Worm (Caenorhabditis elegans) whole organism, L4 larva: ENCODE data around the gene col-156.
"Not testable (repeated sequence)": the region's sequence is repeated elsewhere in the genome, so short reads cannot be mapped to it uniquely, and the experiment has no call there.

Experiments used
- F10B5.3 ChIP-seq: sonication (generic microtip); optimal IDR thresholded peaks from 2 replicates; lab custom pipeline; 2016; ENCODE audit warnings: mild to moderate bottlenecking, missing genetic modification characterization, missing compliant biosample characterization
- F26F4.8 ChIP-seq: fragments of 200-800 bp; sonication (Bioruptor generic); conservative IDR thresholded peaks from 2 replicates; pipeline ENCODE4 v1.3.6; 2022; ENCODE audit warnings: missing genetic modification characterization, missing compliant biosample characterization
- ZK546.5 ChIP-seq, 2 experiments: sonication (generic microtip); optimal IDR thresholded peaks; 2 replicates each; lab custom pipeline; 2017; ENCODE audit warnings: missing biosample characterization in 2 of 2, missing genetic modification characterization in 2 of 2
- arid-1 ChIP-seq: fragments of 200-800 bp; sonication (Bioruptor generic); conservative IDR thresholded peaks from 2 replicates; pipeline ENCODE4 v1.3.6; 2022; ENCODE audit warnings: missing genetic modification reagents, missing genetic modification characterization, missing compliant biosample characterization
- ceh-20 ChIP-seq: fragments of 200-800 bp; sonication (Bioruptor generic); IDR thresholded peaks from 2 replicates; pipeline ENCODE4 v1.3.6; 2022; ENCODE audit warnings: missing genetic modification reagents, missing genetic modification characterization, missing compliant biosample characterization
- ces-1 ChIP-seq: fragments of 150-350 bp; sonication (generic microtip); optimal IDR thresholded peaks from 4 replicates; lab custom pipeline; 2014; ENCODE audit warnings: missing biosample characterization, missing genetic modification reagents, missing genetic modification characterization
- daf-16 ChIP-seq, 3 experiments: sonication (generic microtip); optimal IDR thresholded peaks; 2 replicates each; lab custom pipeline; 2016 to 2017; ENCODE audit warnings: missing genetic modification characterization in 3 of 3, missing genetic modification reagents in 3 of 3, mild to moderate bottlenecking in 2 of 3, missing compliant biosample characterization in 2 of 3, missing biosample characterization in 1 of 3, moderate library complexity in 1 of 3
- dmd-8 ChIP-seq: fragments of 200-800 bp; sonication (Bioruptor generic); IDR thresholded peaks from 2 replicates; pipeline ENCODE4 v1.3.6; 2022; ENCODE audit warnings: missing genetic modification characterization, missing compliant biosample characterization
- dve-1 ChIP-seq: sonication (generic microtip); optimal IDR thresholded peaks from 2 replicates; lab custom pipeline; 2017; ENCODE audit warnings: antibody characterized with exemption, mild to moderate bottlenecking, missing genetic modification characterization, missing compliant biosample characterization; ENCODE audit not compliant: insufficient read depth
- egl-43 ChIP-seq: fragments of 200-800 bp; sonication (Bioruptor generic); IDR thresholded peaks from 2 replicates; pipeline ENCODE4 v1.3.6; 2022; ENCODE audit warnings: missing genetic modification reagents, missing genetic modification characterization, missing compliant biosample characterization
- fos-1 ChIP-seq: fragments of 150-350 bp; optimal IDR thresholded peaks from 2 replicates; lab custom pipeline; 2014; ENCODE audit warnings: missing biosample characterization, missing genetic modification characterization
- jun-1 ChIP-seq: fragments of 150-350 bp; optimal IDR thresholded peaks from 2 replicates; lab custom pipeline; 2014; ENCODE audit warnings: missing biosample characterization, missing genetic modification reagents, missing genetic modification characterization
- lin-15B ChIP-seq: fragments of 150-350 bp; sonication (generic microtip); optimal IDR thresholded peaks from 3 replicates; lab custom pipeline; 2014; ENCODE audit warnings: missing biosample characterization, missing genetic modification characterization
- lin-38 ChIP-seq: fragments of 200-800 bp; sonication (Bioruptor generic); IDR thresholded peaks from 2 replicates; pipeline ENCODE4 v1.3.6; 2022; ENCODE audit warnings: missing genetic modification reagents, missing genetic modification characterization, missing compliant biosample characterization
- lir-3 ChIP-seq: sonication (generic microtip); optimal IDR thresholded peaks from 2 replicates; lab custom pipeline; 2016; ENCODE audit warnings: mild to moderate bottlenecking, missing genetic modification characterization, missing compliant biosample characterization
- madf-5 ChIP-seq, 2 experiments: fragments of 200-800 bp; sonication (Bioruptor generic); IDR thresholded peaks; 2 replicates each; pipeline ENCODE4 v1.3.6; 2022; ENCODE audit warnings: missing compliant biosample characterization in 2 of 2, missing genetic modification characterization in 2 of 2
- mdt-29 ChIP-seq: fragments of 200-800 bp; sonication (Bioruptor generic); IDR thresholded peaks from 2 replicates; pipeline ENCODE4 v1.3.6; 2022; ENCODE audit warnings: missing genetic modification reagents, missing genetic modification characterization, missing compliant biosample characterization
- nhr-41 ChIP-seq: fragments of 200-800 bp; sonication (Bioruptor generic); IDR thresholded peaks from 2 replicates; pipeline ENCODE4 v1.3.6; 2022; ENCODE audit warnings: missing genetic modification reagents, missing genetic modification characterization, missing compliant biosample characterization
- nhr-48 ChIP-seq: sonication (generic microtip); optimal IDR thresholded peaks from 2 replicates; lab custom pipeline; 2016; ENCODE audit warnings: mild to moderate bottlenecking, missing genetic modification characterization, missing compliant biosample characterization
- nhr-76 ChIP-seq: fragments of 150-350 bp; optimal IDR thresholded peaks from 2 replicates; lab custom pipeline; 2014; ENCODE audit warnings: missing biosample characterization, missing genetic modification characterization
- nhr-77 ChIP-seq: fragments of 150-350 bp; optimal IDR thresholded peaks from 2 replicates; lab custom pipeline; 2014; ENCODE audit warnings: missing biosample characterization, missing genetic modification characterization
- php-3 ChIP-seq: fragments of 200-800 bp; sonication (Bioruptor generic); IDR thresholded peaks from 2 replicates; pipeline ENCODE4 v1.3.6; 2022; ENCODE audit warnings: missing genetic modification reagents, missing genetic modification characterization, missing compliant biosample characterization
- pqm-1 ChIP-seq: sonication (generic microtip); optimal IDR thresholded peaks from 2 replicates; lab custom pipeline; 2017; ENCODE audit warnings: missing biosample characterization, missing genetic modification characterization
- rbr-2 ChIP-seq: sonication (generic microtip); optimal IDR thresholded peaks from 2 replicates; lab custom pipeline; 2016; ENCODE audit warnings: missing genotype, missing genetic modification characterization, missing compliant biosample characterization
- snpc-4 ChIP-seq: fragments of 150-350 bp; optimal IDR thresholded peaks from 2 replicates; lab custom pipeline; 2014; ENCODE audit warnings: missing biosample characterization, missing genetic modification characterization
- unc-130 ChIP-seq: sonication (generic microtip); optimal IDR thresholded peaks from 2 replicates; lab custom pipeline; 2016; ENCODE audit warnings: missing genetic modification reagents, missing genetic modification characterization, missing compliant biosample characterization
- unc-62 ChIP-seq, 3 experiments: fragments of 150-350 bp in 1 of 3; sonication (generic microtip); optimal IDR thresholded peaks in 2 of 3; peaks in 1 of 3; 1 replicate in 1 of 3; 2 replicates in 2 of 3; lab custom pipeline; 2014 to 2017; ENCODE audit warnings: missing biosample characterization in 3 of 3, missing genetic modification characterization in 3 of 3, missing genetic modification reagents in 3 of 3, missing genotype in 1 of 3
- vab-7 ChIP-seq: fragments of 200-800 bp; sonication (Bioruptor generic); IDR thresholded peaks from 2 replicates; pipeline ENCODE4 v1.3.6; 2022; ENCODE audit warnings: missing genetic modification reagents, missing genetic modification characterization, missing compliant biosample characterization
- zfp-3 ChIP-seq: fragments of 200-800 bp; sonication (Bioruptor generic); conservative IDR thresholded peaks from 2 replicates; pipeline ENCODE4 v1.3.6; 2022; ENCODE audit warnings: missing genetic modification reagents, missing genetic modification characterization, missing compliant biosample characterization
- zip-11 ChIP-seq: fragments of 200-800 bp; sonication (Bioruptor generic); IDR thresholded peaks from 2 replicates; pipeline ENCODE4 v1.3.6; 2022; ENCODE audit warnings: missing genetic modification characterization, missing compliant biosample characterization
- ztf-7 ChIP-seq: fragments of 150-350 bp; optimal IDR thresholded peaks from 2 replicates; lab custom pipeline; 2014; ENCODE audit warnings: missing biosample characterization, missing genetic modification characterization

col-156 gene

DNA sequence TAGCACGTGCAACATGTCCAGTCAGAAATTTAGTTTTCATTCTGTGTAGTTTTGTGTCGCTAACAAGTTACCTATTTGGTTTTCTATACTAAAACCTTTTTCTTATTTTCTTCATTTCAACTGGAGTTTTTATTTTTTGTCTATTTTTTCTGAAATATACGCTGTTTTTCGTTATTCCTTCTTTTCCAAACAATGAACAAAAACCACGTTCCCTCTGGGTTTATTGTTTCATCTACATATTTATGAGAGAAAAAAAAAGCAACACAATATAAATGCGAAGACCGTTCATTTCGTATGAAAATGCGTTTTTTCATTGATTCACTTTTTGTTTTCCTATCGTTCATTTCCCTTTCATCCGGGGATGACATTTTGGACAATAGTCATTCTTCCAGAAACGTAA lies 29.2 kb upstream of the col-156 start, which contains the start of gene T11F9.22:
T11F9.22 (plus strand) TSS at position 301 of the 400 bp plus-strand sequence.
- TF ChIP-seq dve-1 = no peak
- no peak for TF ChIP-seq fos-1 (tag; lab: Kevin White, UChicago)
- TF ChIP-seq F10B5.3 = no peak
- no peak for TF ChIP-seq lir-3
- TF ChIP-seq nhr-77 = no peak
- no peak for TF ChIP-seq snpc-4 (tag; lab: Kevin White, UChicago)
- TF ChIP-seq F26F4.8 (GFP tag; lab: Robert Waterston, UW) = no peak
- TF ChIP-seq dmd-8 (GFP tag; lab: Robert Waterston, UW) = no peak
- TF ChIP-seq ZK546.5 (tag; optimal IDR thresholded peaks at IDR 0.05; lab: Kevin White, UChicago) = no peak
- TF ChIP-seq rbr-2 = no peak
- no peak for TF ChIP-seq lin-38 (GFP tag; lab: Robert Waterston, UW)
- no peak for TF ChIP-seq nhr-41 (GFP tag; lab: Robert Waterston, UW)
- no peak for TF ChIP-seq madf-5 (GFP tag; IDR thresholded peaks at IDR 0.05; lab: Robert Waterston, UW)
- TF ChIP-seq daf-16 (GFP tag; optimal IDR thresholded peaks at IDR 0.05; lab: Kevin White, UChicago) = no peak
- TF ChIP-seq daf-16 (tag; optimal IDR thresholded peaks at IDR 0.05; lab: Kevin White, UChicago) = no peak
- no peak for TF ChIP-seq nhr-48 (tag; lab: Kevin White, UChicago)
- no peak for TF ChIP-seq ztf-7
- no peak for TF ChIP-seq vab-7 (GFP tag; lab: Robert Waterston, UW)

DNA sequence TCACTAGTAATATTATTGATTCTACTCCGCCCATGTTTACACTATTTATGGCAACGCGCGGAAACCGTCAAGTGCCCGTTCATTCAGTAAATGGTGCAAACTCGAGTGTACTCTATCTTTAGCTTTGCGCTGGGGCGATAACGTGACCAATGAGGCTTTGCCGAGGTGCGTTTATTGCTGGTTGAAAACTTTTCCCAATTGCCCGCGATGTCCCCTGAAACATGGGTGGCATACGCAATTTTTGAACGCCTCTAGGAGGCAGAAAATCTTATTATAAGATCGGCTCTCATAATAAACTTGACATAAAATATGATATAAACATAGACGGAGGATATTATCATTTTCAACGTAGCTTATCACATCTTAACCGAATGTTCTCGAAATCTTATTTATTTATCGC lies 27.9 kb upstream of the col-156 start:
- TF ChIP-seq unc-130 = peak; percentile 53
- peak in 1 of 2 experiments; percentile 41 for TF ChIP-seq unc-62 (GFP tag; optimal IDR thresholded peaks at IDR 0.05 in 1 of 2; lab: Kevin White, UChicago)
- not testable (repeated sequence) for TF ChIP-seq unc-62 (tag; optimal IDR thresholded peaks at IDR 0.05; lab: Kevin White, UChicago)

DNA sequence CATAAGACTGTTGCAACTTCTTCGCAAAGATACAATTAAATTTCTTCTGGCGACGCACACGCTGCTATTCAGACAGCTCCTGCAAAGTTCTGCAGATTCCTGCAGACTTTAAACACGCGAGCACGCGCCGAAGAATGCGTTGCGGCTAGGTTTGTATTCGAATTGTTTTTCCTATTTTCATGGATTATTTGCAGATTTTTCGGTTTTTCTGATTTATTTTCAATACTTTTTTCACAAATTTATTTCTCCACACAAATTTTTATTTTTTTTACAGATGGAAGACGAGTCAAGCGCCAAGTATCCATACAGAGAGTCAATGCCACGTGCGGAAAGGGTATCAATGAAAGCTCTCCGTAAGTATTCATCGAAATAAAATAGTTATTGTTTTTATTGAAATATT lies 25.5 kb upstream of the col-156 start, which contains the start of gene T11F9.7:
T11F9.7 (plus strand) TSS at position 301 of the 400 bp plus-strand sequence.
- not testable (repeated sequence) for TF ChIP-seq arid-1 (GFP tag; lab: Robert Waterston, UW); mdt-29 (GFP tag; lab: Robert Waterston, UW); pqm-1 (tag; lab: Kevin White, UChicago)
- TF ChIP-seq, all 104 proteins: peak for 0; not testable (repeated sequence) for 104

DNA sequence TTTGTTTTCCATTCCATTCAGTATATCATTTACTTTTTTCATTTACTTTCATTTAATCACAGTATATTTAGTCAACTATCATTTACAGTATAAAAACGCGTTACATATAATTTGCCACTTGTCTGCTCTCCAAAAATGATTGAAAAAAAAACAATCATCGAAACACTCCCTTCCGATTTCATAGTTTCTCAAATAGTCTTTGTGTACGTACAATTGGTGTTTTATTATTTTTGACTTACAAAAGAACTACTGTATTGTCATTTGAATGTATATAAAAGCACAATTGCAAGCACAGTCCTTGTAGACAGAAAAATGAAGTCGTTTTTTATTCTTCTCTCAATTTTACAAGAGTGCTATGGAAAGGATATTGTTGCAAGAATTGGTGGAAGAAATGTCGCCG lies 24.2 kb upstream of the col-156 start, which contains the start of gene nas-22:
nas-22 (plus strand) TSS at position 301 of the 400 bp plus-strand sequence.
- TF ChIP-seq zfp-3 (GFP tag; lab: Robert Waterston, UW) (no peak), jun-1 (no peak), zip-11 (GFP tag; lab: Robert Waterston, UW) (no peak), egl-43 (GFP tag; lab: Robert Waterston, UW) (no peak)

DNA sequence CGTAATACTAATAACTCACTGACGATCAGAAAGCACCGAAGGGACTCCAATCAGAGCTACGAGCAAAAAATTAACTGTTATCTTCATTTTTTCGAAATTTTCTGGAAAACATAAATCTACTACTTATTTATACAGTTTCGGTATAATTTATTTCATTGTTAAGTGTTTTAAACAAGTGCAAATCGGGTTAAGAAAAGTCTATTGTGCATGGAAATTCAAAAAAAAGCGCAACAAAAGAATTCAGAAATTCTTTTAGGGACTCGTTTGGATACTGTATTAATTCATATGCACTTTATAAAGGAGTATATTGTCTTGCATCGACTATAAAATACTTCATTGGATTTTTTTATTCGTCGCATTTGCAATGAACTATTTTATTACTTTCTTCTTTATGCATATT lies 22.1 kb upstream of the col-156 start, which contains the start of the genes nas-20 and nas-21:
nas-20 (minus strand) TSS at position 101 of the 400 bp plus-strand sequence.
nas-21 (plus strand) TSS at position 356 of the 400 bp plus-strand sequence.
- TF ChIP-seq nhr-41 (GFP tag; lab: Robert Waterston, UW) = no peak
- TF ChIP-seq php-3 (GFP tag; lab: Robert Waterston, UW) = no peak
- TF ChIP-seq lin-15B (tag; lab: Kevin White, UChicago) = no peak
- no peak for TF ChIP-seq ces-1 (GFP tag; lab: Kevin White, UChicago)
- no peak for TF ChIP-seq nhr-76 (tag; lab: Kevin White, UChicago)
- no peak for TF ChIP-seq rbr-2
- no peak for TF ChIP-seq egl-43 (GFP tag; lab: Robert Waterston, UW)
- TF ChIP-seq ceh-20 (GFP tag; lab: Robert Waterston, UW) = no peak
